Worm (Caenorhabditis elegans) whole organism, L4 larva: ENCODE measurements around the gene H02F09.2.

Source experiments
- daf-19 ChIP-seq: fragments of 200-800 bp; sonication (Bioruptor generic); conservative IDR thresholded peaks from 2 replicates; pipeline ENCODE4 v1.3.6; 2022; ENCODE audit warnings: missing genetic modification characterization, missing compliant biosample characterization
- egl-43 ChIP-seq: fragments of 200-800 bp; sonication (Bioruptor generic); IDR thresholded peaks from 2 replicates; pipeline ENCODE4 v1.3.6; 2022; ENCODE audit warnings: missing genetic modification reagents, missing genetic modification characterization, missing compliant biosample characterization
- hlh-30 ChIP-seq: sonication (generic microtip); optimal IDR thresholded peaks from 2 replicates; lab custom pipeline; 2017; ENCODE audit warnings: antibody characterized with exemption, mild to moderate bottlenecking, missing genetic modification characterization, missing compliant biosample characterization; ENCODE audit not compliant: insufficient read depth
- lin-39 ChIP-seq: fragments of 150-350 bp; optimal IDR thresholded peaks from 2 replicates; lab custom pipeline; 2014; ENCODE audit warnings: missing biosample characterization, missing genetic modification reagents, missing genetic modification characterization
- mep-1 ChIP-seq: fragments of 150-350 bp; sonication (generic microtip); optimal IDR thresholded peaks from 3 replicates; lab custom pipeline; 2014; ENCODE audit warnings: missing biosample characterization, missing genetic modification characterization
- saeg-2 ChIP-seq: fragments of 200-800 bp; sonication (Bioruptor generic); IDR thresholded peaks from 2 replicates; pipeline ENCODE4 v1.3.6; 2022; ENCODE audit warnings: missing genetic modification reagents, missing genetic modification characterization, missing compliant biosample characterization
- zag-1 ChIP-seq: fragments of 150-350 bp; optimal IDR thresholded peaks from 2 replicates; lab custom pipeline; 2014; ENCODE audit warnings: missing biosample characterization, missing genetic modification characterization
- zfp-2 ChIP-seq: sonication (generic microtip); optimal IDR thresholded peaks from 2 replicates; lab custom pipeline; 2016; ENCODE audit warnings: mild to moderate bottlenecking, missing genetic modification characterization, missing compliant biosample characterization

DNA sequence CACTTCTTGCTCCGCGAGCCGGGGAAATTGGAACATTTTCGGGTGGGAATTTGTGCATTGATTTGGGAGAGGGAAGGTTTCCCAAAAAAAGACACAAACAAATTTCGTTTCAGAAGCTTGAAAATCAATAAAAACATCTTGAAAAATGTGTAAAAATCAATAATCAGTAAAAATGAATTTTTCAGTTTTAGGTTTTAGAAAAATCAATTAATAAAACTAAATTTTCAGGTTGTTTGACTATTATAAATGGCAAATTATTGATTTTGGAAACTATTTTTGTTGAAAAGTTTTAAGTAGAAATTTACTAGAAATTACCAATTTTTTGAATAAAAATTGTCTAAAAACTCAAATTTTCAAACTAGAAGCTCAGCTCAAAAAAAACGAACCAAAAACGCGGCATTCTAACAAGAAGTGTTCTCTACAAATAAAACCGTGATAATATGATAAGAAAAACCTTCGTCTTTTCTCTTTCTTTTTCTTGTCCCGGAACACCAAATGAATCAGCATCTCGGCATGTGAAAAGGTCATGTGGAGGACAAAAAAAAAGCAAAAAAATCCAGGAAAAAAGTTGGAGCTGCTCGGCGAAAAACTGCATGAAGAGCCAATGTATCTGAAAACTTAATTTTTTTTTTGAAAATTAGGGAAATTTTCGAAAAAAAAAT lies 46.4 kb upstream of the H02F09.2 start:
- TF ChIP-seq hlh-30 (tag; lab: Kevin White, UChicago) (peak; percentile 78), saeg-2 (GFP tag; lab: Robert Waterston, UW) (no peak), egl-43 (GFP tag; lab: Robert Waterston, UW) (no peak), zfp-2 (tag; lab: Kevin White, UChicago) (no peak), daf-19 (no peak), lin-39 (tag; lab: Kevin White, UChicago) (no peak), mep-1 (tag; lab: Kevin White, UChicago) (no peak), zag-1 (tag; lab: Kevin White, UChicago) (no peak)
